Fruit fly (Drosophila melanogaster): ENCODE results near the gene CG6726.

CG6726 gene

dm6 chr3R:23067209-23067826 is 24.2 kb upstream of the CG6726 start, which contains the start of gene CG17111:
TSS of gene CG17111 (minus strand) at chr3R:23067259.
- TF ChIP-seq Abd-B (GFP tag; optimal IDR thresholded peaks at IDR 0.05) = no peak
- no peak for TF ChIP-seq Mio (GFP tag; optimal IDR thresholded peaks at IDR 0.05)
- TF ChIP-seq h (GFP tag; optimal IDR thresholded peaks at IDR 0.05) = peak; percentile 43
- peak; percentile 29 for TF ChIP-seq sv (GFP tag; optimal IDR thresholded peaks at IDR 0.05)
- TF ChIP-seq Hr78 (GFP tag; optimal IDR thresholded peaks at IDR 0.05) = no peak
- TF ChIP-seq fru (GFP tag; optimal IDR thresholded peaks at IDR 0.05) = peak; percentile 8
- no peak for TF ChIP-seq CG9705 (GFP tag; optimal IDR thresholded peaks at IDR 0.05)
- peak in 1 of 2 experiments; percentile 19 for TF ChIP-seq foxo (GFP tag; optimal IDR thresholded peaks at IDR 0.05)
- no peak for TF ChIP-seq jim (GFP tag; optimal IDR thresholded peaks at IDR 0.05)
- TF ChIP-seq rgr (GFP tag; optimal IDR thresholded peaks at IDR 0.05) = peak; percentile 2
- TF ChIP-seq dsf (GFP tag; optimal IDR thresholded peaks at IDR 0.05; ENCODE audit: borderline replicate concordance) = no peak
- TF ChIP-seq Myc (optimal IDR thresholded peaks at IDR 0.05) = no peak
- no peak for TF ChIP-seq usp (GFP tag; optimal IDR thresholded peaks at IDR 0.05)
- peak; percentile 3 for TF ChIP-seq OdsH (GFP tag; optimal IDR thresholded peaks at IDR 0.05)
- no peak for TF ChIP-seq Dfd (GFP tag; optimal IDR thresholded peaks at IDR 0.05)
- TF ChIP-seq CG32264 (GFP tag; optimal IDR thresholded peaks at IDR 0.05) = no peak
- TF ChIP-seq psq (GFP tag; optimal IDR thresholded peaks at IDR 0.05) = no peak
- TF ChIP-seq HLH106 (tag; optimal IDR thresholded peaks at IDR 0.05) = peak; percentile 35

DNA sequence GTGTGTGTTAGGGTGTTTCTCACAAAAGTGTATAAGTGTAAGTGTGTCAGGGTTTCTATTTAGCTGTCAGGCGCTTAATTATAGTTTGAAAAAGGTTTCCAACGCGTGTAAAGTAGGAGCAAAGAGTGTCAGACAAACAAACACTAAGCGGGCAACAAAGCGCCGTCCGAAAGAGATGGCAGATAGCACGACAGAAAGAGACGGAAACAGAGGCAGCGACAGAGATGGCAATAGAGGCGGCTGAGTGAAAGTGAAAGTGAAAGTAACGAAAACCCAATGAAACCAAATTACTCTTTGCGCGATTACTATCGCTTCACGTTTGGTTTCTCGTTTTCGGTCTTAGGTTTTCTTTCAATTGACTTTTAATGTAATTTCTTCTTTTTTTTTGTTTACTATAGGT is 17.0 kb upstream of the CG6726 start:
- no peak for TF ChIP-seq Hnf4 (GFP tag; optimal IDR thresholded peaks at IDR 0.05)
- no peak for TF ChIP-seq CrebA (GFP tag; optimal IDR thresholded peaks at IDR 0.05; ENCODE audit: borderline replicate concordance)
- TF ChIP-seq OdsH (GFP tag; optimal IDR thresholded peaks at IDR 0.05) = no peak
- TF ChIP-seq rgr (GFP tag; optimal IDR thresholded peaks at IDR 0.05) = no peak
- no peak for TF ChIP-seq Jra (GFP tag; optimal IDR thresholded peaks at IDR 0.05)
- TF ChIP-seq HLH106 (tag; optimal IDR thresholded peaks at IDR 0.05) = no peak
- TF ChIP-seq Dif (GFP tag; optimal IDR thresholded peaks at IDR 0.05; ENCODE audit: partially characterized antibody) = no peak
- TF ChIP-seq Rel (GFP tag; optimal IDR thresholded peaks at IDR 0.05) = no peak
- TF ChIP-seq Rel (tag; optimal IDR thresholded peaks at IDR 0.05) = no peak
- no peak for TF ChIP-seq Vsx2 (GFP tag; optimal IDR thresholded peaks at IDR 0.05; ENCODE audit: partially characterized antibody)

- TF ChIP-seq OdsH (GFP tag; optimal IDR thresholded peaks at IDR 0.05) = no peak
- no peak for TF ChIP-seq Hnf4 (GFP tag; optimal IDR thresholded peaks at IDR 0.05)
- no peak for TF ChIP-seq Dif (GFP tag; optimal IDR thresholded peaks at IDR 0.05; ENCODE audit: partially characterized antibody)
- TF ChIP-seq psq (GFP tag; optimal IDR thresholded peaks at IDR 0.05) = no peak
- TF ChIP-seq h (GFP tag; optimal IDR thresholded peaks at IDR 0.05) = no peak
- TF ChIP-seq Hr78 (GFP tag; optimal IDR thresholded peaks at IDR 0.05) = no peak
- TF ChIP-seq GATAd (GFP tag; optimal IDR thresholded peaks at IDR 0.05) = no peak
- no peak for TF ChIP-seq Sp1 (GFP tag; optimal IDR thresholded peaks at IDR 0.05)
- no peak for TF ChIP-seq Myc (optimal IDR thresholded peaks at IDR 0.05)
- no peak for TF ChIP-seq HLH106 (tag; optimal IDR thresholded peaks at IDR 0.05)
- no peak for TF ChIP-seq N (GFP tag; optimal IDR thresholded peaks at IDR 0.05)
- TF ChIP-seq woc (GFP tag; optimal IDR thresholded peaks at IDR 0.05) = no peak
- TF ChIP-seq brk (GFP tag; optimal IDR thresholded peaks at IDR 0.05) = no peak
- TF ChIP-seq sage (GFP tag; optimal IDR thresholded peaks at IDR 0.05) = no peak
- TF ChIP-seq tai (GFP tag; optimal IDR thresholded peaks at IDR 0.05) = no peak
- TF ChIP-seq CrebA (GFP tag; optimal IDR thresholded peaks at IDR 0.05; ENCODE audit: borderline replicate concordance) = no peak
- no peak for TF ChIP-seq rgr (GFP tag; optimal IDR thresholded peaks at IDR 0.05)
- TF ChIP-seq usp (GFP tag; optimal IDR thresholded peaks at IDR 0.05) = no peak
- TF ChIP-seq br (GFP tag; optimal IDR thresholded peaks at IDR 0.05) = no peak
Measured at dm6 chr3R:23081265-23081664, 10.3 kb upstream of the CG6726 start.

DNA sequence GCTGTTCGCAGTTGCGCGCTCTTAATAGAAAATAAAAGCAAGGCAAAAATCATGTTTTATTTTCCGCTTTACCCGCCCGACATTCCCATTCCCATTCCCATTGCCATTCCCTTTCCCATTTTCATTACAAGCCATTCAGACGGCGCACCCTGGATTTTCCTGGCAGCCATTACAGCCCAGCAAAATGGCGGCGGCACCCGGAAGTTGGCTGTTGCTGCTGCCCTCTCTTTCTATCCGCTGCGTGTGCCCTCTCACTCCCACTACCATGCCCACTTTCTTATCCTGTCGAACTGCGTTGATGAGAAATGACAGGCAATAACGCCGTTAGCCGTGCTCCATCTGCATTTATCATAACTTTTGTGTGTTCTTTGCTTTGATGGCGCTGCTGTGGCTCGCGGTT is 3.3 kb upstream of the CG6726 start:
- TF ChIP-seq Abd-B (GFP tag; optimal IDR thresholded peaks at IDR 0.05) = no peak
- TF ChIP-seq Sp1 (GFP tag; optimal IDR thresholded peaks at IDR 0.05) = no peak

DNA sequence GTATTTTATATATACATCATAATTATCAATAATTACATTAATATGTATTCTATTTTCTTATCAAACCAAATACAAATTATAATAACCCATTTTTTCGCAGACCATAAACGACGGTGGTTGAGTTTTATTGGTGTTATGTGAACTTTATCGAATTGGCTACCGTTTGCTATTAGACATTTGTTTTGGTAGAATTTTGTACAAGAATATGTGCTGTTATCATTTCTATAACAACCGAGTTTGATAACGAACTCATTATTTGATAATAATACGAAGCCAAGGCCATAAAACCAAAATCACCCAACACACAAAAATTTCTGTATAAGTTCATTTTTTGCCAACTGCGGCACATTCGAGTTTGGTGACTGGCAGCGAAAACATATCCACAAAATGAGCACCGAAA is 3.8 kb downstream of the CG6726 start, which contains the start of gene CG17109:
Gene CG17109, plus strand, starts transcription at position 345 of the 400 bp plus-strand sequence.
- TF ChIP-seq dl (GFP tag; optimal IDR thresholded peaks at IDR 0.05; ENCODE audit: insufficient read depth in 1 of 2, partially characterized antibody in 2 of 2) (no peak), Rel (GFP tag; optimal IDR thresholded peaks at IDR 0.05) (no peak), Rel (tag; optimal IDR thresholded peaks at IDR 0.05) (no peak), Mio (GFP tag; optimal IDR thresholded peaks at IDR 0.05) (no peak), pan (optimal IDR thresholded peaks at IDR 0.05) (no peak), CG9705 (GFP tag; optimal IDR thresholded peaks at IDR 0.05) (no peak), br (GFP tag; optimal IDR thresholded peaks at IDR 0.05) (no peak), Sp1 (GFP tag; optimal IDR thresholded peaks at IDR 0.05) (no peak), GATAd (GFP tag; optimal IDR thresholded peaks at IDR 0.05) (no peak), woc (GFP tag; optimal IDR thresholded peaks at IDR 0.05) (no peak), ey (GFP tag; optimal IDR thresholded peaks at IDR 0.05) (no peak), HLH106 (tag; optimal IDR thresholded peaks at IDR 0.05) (no peak), CrebA (GFP tag; optimal IDR thresholded peaks at IDR 0.05; ENCODE audit: borderline replicate concordance) (no peak), sage (GFP tag; optimal IDR thresholded peaks at IDR 0.05) (no peak), fru (GFP tag; optimal IDR thresholded peaks at IDR 0.05) (no peak)

All from whole organism, wandering third instar larva.